Worm (Caenorhabditis elegans) whole organism, L4/young adult: ENCODE measurements around the gene srh-284.

ENCODE experiments used
- W03F9.2 ChIP-seq: fragments of 150-350 bp; optimal IDR thresholded peaks from 2 replicates; lab custom pipeline; 2014; ENCODE audit warnings: missing biosample characterization, missing genetic modification characterization
- him-1 ChIP-seq: sonication (generic microtip); optimal IDR thresholded peaks from 2 replicates; lab custom pipeline; 2016; ENCODE audit warnings: missing genotype, missing genetic modification reagents, missing genetic modification characterization, missing compliant biosample characterization

- TF ChIP-seq him-1 (no peak), W03F9.2 (tag; lab: Kevin White, UChicago) (no peak)
These were observed 38.0 kb downstream of the srh-284 start, which contains the start of gene srh-291 for ce11 chrV:17805323-17805722.
